Fruit fly (Drosophila melanogaster) whole organism, pupa: Measurements from ENCODE around the gene Ccdc114.

Source experiments
- CG13204 ChIP-seq: fragments of 200-800 bp; sonication (Bioruptor generic); optimal IDR thresholded peaks from 2 replicates; lab custom pipeline; 2018; ENCODE audit warnings: missing biosample characterization, mild to moderate bottlenecking, missing genetic modification characterization, moderate library complexity
- CG14655 ChIP-seq: fragments of 200-800 bp; sonication (Bioruptor generic); optimal IDR thresholded peaks from 3 replicates; lab custom pipeline; 2017; ENCODE audit warnings: mild to moderate bottlenecking, missing biosample characterization, missing genetic modification reagents, missing genetic modification characterization
- CG15710 ChIP-seq: fragments of 200-800 bp; sonication (Bioruptor generic); optimal IDR thresholded peaks from 2 replicates; lab custom pipeline; 2018; ENCODE audit warnings: missing biosample characterization, mild to moderate bottlenecking, missing genetic modification characterization, moderate library complexity
- CG8159 ChIP-seq: fragments of 200-800 bp; sonication (Bioruptor generic); optimal IDR thresholded peaks from 3 replicates; lab custom pipeline; 2018; ENCODE audit warnings: missing biosample characterization, mild to moderate bottlenecking, missing genetic modification characterization, moderate library complexity
- CG9948 ChIP-seq: fragments of 200-800 bp; sonication (Bioruptor generic); optimal IDR thresholded peaks from 2 replicates; lab custom pipeline; 2018; ENCODE audit warnings: missing biosample characterization, mild to moderate bottlenecking, missing genetic modification characterization, moderate library complexity
- D1 ChIP-seq: fragments of 200-800 bp; sonication (Bioruptor generic); optimal IDR thresholded peaks from 2 replicates; lab custom pipeline; 2018; ENCODE audit warnings: missing biosample characterization, mild to moderate bottlenecking, missing genetic modification characterization, moderate library complexity
- EcR ChIP-seq: fragments of 200-800 bp; sonication (Bioruptor generic); optimal IDR thresholded peaks from 3 replicates; lab custom pipeline; 2019; ENCODE audit warnings: missing biosample characterization, missing genetic modification characterization, mild to moderate bottlenecking, moderate library complexity, missing genetic modification reagents
- Ets98B ChIP-seq: fragments of 200-800 bp; sonication (Bioruptor generic); IDR thresholded peaks from 2 replicates; pipeline ENCODE4 v1.3.6; 2022; ENCODE audit warnings: missing biosample characterization, missing genetic modification characterization
- Pif1A ChIP-seq: fragments of 200-800 bp; sonication (Bioruptor generic); optimal IDR thresholded peaks from 3 replicates; lab custom pipeline; 2016; ENCODE audit warnings: missing biosample characterization, missing genetic modification characterization
- Pif1B ChIP-seq: fragments of 200-800 bp; sonication (Bioruptor generic); optimal IDR thresholded peaks from 3 replicates; lab custom pipeline; 2016; ENCODE audit warnings: missing biosample characterization, missing genetic modification characterization
- Snoo ChIP-seq: fragments of 200-800 bp; sonication (Bioruptor generic); optimal IDR thresholded peaks from 3 replicates; lab custom pipeline; 2017; ENCODE audit warnings: missing biosample characterization, mild to moderate bottlenecking, missing genetic modification characterization, inconsistent platforms
- fd96Ca ChIP-seq: fragments of 200-800 bp; sonication (Bioruptor generic); IDR thresholded peaks from 3 replicates; pipeline ENCODE4 v1.3.6; 2022; ENCODE audit warnings: missing biosample characterization, missing genetic modification characterization
- gl ChIP-seq: fragments of 200-800 bp; sonication (Bioruptor generic); optimal IDR thresholded peaks from 2 replicates; lab custom pipeline; 2018; ENCODE audit warnings: missing biosample characterization, mild to moderate bottlenecking, missing genetic modification characterization
- rn ChIP-seq: fragments of 200-800 bp; sonication (Bioruptor generic); IDR thresholded peaks from 2 replicates; pipeline ENCODE4 v1.3.6; 2022; ENCODE audit warnings: missing biosample characterization, missing genetic modification characterization

dm6 chr3R:16620478-16620877 lies 4.0 kb downstream of the Ccdc114 start, which contains the start of gene CG14893:
- no peak for TF ChIP-seq rn (GFP tag; lab: Robert Waterston, UW)
- no peak for TF ChIP-seq Snoo (tag; lab: Kevin White, UChicago)
- no peak for TF ChIP-seq fd96Ca
- no peak for TF ChIP-seq CG15710
- TF ChIP-seq D1 (tag; lab: Kevin White, UChicago) = no peak
- no peak for TF ChIP-seq CG14655 (GFP tag; lab: Kevin White, UChicago)
- TF ChIP-seq Pif1A (GFP tag; lab: Kevin White, UChicago) = no peak
- no peak for TF ChIP-seq CG8159
- TF ChIP-seq EcR (GFP tag; lab: Kevin White, UChicago) = no peak
- TF ChIP-seq Ets98B (GFP tag; lab: Robert Waterston, UW) = no peak
- TF ChIP-seq Pif1B = no peak
- no peak for TF ChIP-seq gl (tag; lab: Kevin White, UChicago)
- TF ChIP-seq CG9948 (tag; lab: Kevin White, UChicago) = no peak
- TF ChIP-seq CG13204 (GFP tag; lab: Kevin White, UChicago) = no peak
